ENCODE assay signal across 5 fruit fly cellular contexts in the genomic region with DNA sequence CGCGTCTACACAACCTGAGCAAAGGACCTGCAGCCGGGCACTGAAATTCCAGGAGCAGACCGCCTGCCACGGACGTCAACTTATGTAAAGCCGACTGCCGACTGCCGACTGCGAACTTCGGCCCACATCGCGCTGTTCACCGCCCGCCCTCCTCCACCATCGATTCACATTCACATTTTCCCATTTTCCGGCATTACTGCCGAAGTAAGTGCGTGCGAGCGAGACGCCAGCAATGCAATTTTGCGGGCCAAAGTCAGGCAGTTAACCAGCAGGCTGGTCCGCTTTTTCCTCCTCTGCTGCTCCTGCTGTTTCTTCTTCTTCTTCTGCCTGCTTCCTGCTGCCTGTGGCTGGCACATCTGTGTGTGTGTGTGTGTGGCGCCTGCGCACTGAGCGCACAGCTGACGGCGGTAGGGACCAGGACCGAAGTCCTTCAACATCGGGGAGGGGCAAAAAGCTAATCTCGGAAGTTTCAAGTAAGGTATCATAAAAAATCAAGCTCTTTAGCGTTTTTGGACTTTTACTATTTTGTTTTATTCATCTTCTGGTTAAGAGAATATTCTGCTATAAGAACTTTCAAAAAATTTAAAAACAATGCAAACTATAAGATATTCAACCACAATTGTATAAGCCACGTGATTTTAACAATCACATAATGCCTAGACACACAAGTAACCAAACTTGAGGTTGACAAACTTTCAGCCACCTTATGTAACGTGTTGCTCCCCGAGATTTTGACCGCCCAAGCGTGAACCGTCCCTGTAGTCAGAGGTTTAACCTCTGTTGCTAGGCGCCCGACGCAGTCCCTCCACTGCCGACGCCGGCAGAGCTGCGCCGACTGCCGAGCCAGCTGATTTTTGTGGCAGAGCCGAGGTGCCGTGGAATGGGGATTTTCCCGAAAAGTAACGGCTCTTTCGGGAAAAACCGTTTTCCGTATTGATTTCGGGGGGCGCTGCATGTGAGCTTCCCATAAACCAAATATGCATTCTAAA.
A peak's percentile ranks its signal among the peaks of the same experiment; 100 is the strongest.
TF ChIP-seq lines count a peak whose summit lies in the region.

No protein-coding gene starts in this region.

TF ChIP-seq in whole organism, adult, 20 proteins besides CTCF, POLR2A, EP300 and RAD21 (continued from another document):
- TF ChIP-seq CG1620 (GFP tag; optimal IDR thresholded peaks at IDR 0.05; lab: Kevin White, UChicago), result no peak
- TF ChIP-seq pad (GFP tag; optimal IDR thresholded peaks at IDR 0.05; lab: Kevin White, UChicago), result no peak
- peak; percentile 43 for TF ChIP-seq Clk (GFP tag; optimal IDR thresholded peaks at IDR 0.05; lab: Kevin White, UChicago)
- TF ChIP-seq cic (GFP tag; optimal IDR thresholded peaks at IDR 0.05; lab: Kevin White, UChicago), result no peak

TF ChIP-seq in whole organism, embryonic, 481 proteins besides CTCF, POLR2A, EP300 and RAD21 (continued from another document and continues in another):
- TF ChIP-seq Hmx (GFP tag; optimal IDR thresholded peaks at IDR 0.05; lab: Kevin White, UChicago) (peak; percentile 45), vvl (GFP tag; IDR thresholded peaks at IDR 0.05; lab: Robert Waterston, UW) (no peak), knrl (GFP tag; IDR thresholded peaks at IDR 0.05; lab: Robert Waterston, UW; ENCODE audit: partially characterized antibody) (peak; percentile 37; the same call in 2 of the 3 replicates), CG1602 (GFP tag; optimal IDR thresholded peaks at IDR 0.05; lab: Kevin White, UChicago) (peak; percentile 38), CG13894 (tag; optimal IDR thresholded peaks at IDR 0.05; lab: Kevin White, UChicago) (peak; percentile 59), Bteb2 (GFP tag; optimal IDR thresholded peaks at IDR 0.05; lab: Kevin White, UChicago) (peak; percentile 10), stwl (tag; optimal IDR thresholded peaks at IDR 0.05; lab: Kevin White, UChicago) (no peak), B-H1 (GFP tag; IDR thresholded peaks at IDR 0.05; lab: Robert Waterston, UW) (no peak), btn (GFP tag; optimal IDR thresholded peaks at IDR 0.05; lab: Kevin White, UChicago) (no peak), hbn (GFP tag; IDR thresholded peaks at IDR 0.05; lab: Robert Waterston, UW; ENCODE audit: partially characterized antibody) (no peak), nau (GFP tag; optimal IDR thresholded peaks at IDR 0.05; lab: Kevin White, UChicago) (peak; percentile 34), prd (optimal IDR thresholded peaks at IDR 0.05; lab: Kevin White, UChicago) (no peak), prd (GFP tag; IDR thresholded peaks at IDR 0.05; lab: Robert Waterston, UW) (no peak), CG12391 (tag; optimal IDR thresholded peaks at IDR 0.05; lab: Kevin White, UChicago) (peak; percentile 45), CG10209 (GFP tag; optimal IDR thresholded peaks at IDR 0.05; lab: Kevin White, UChicago) (peak; percentile 67), NC2β (GFP tag; optimal IDR thresholded peaks at IDR 0.05; lab: Kevin White, UChicago) (no peak), CHES-1-like (GFP tag; optimal IDR thresholded peaks at IDR 0.05; lab: Kevin White, UChicago) (peak; percentile 27), CG11398 (GFP tag; optimal IDR thresholded peaks at IDR 0.05; lab: Kevin White, UChicago) (peak; percentile 23), CG2120 (GFP tag; optimal IDR thresholded peaks at IDR 0.05; lab: Kevin White, UChicago) (peak; percentile 82), Ssrp (tag; optimal IDR thresholded peaks at IDR 0.05; lab: Kevin White, UChicago) (peak; percentile 27), ttk (GFP tag; IDR thresholded peaks at IDR 0.05; lab: Robert Waterston, UW) (0 out of 2 replicates have a peak, but pooled peaks have one; percentile 35), br (optimal IDR thresholded peaks at IDR 0.05; lab: Kevin White, UChicago) (no peak), CG7745 (tag; optimal IDR thresholded peaks at IDR 0.05; lab: Kevin White, UChicago) (no peak), Nf-YC (tag; optimal IDR thresholded peaks at IDR 0.05; lab: Kevin White, UChicago) (peak; percentile 23), CG9797 (GFP tag; optimal IDR thresholded peaks at IDR 0.05; lab: Kevin White, UChicago) (no peak), Fer1 (GFP tag; optimal IDR thresholded peaks at IDR 0.05; lab: Kevin White, UChicago) (peak; percentile 11), bsh (GFP tag; optimal IDR thresholded peaks at IDR 0.05; lab: Kevin White, UChicago) (peak in 1 of 2 experiments; percentile 44), Dip3 (GFP tag; optimal IDR thresholded peaks at IDR 0.05; lab: Kevin White, UChicago) (peak; percentile 33)

TF ChIP-seq in whole organism, prepupa, 60 proteins besides CTCF, POLR2A, EP300 and RAD21 (continued from another document and continues in another):
- TF ChIP-seq OdsH (GFP tag; optimal IDR thresholded peaks at IDR 0.05; lab: Kevin White, UChicago) (peak; percentile 84), Hr38 (GFP tag; optimal IDR thresholded peaks at IDR 0.05; lab: Kevin White, UChicago) (no peak), CG11902 (GFP tag; optimal IDR thresholded peaks at IDR 0.05; lab: Kevin White, UChicago) (peak; percentile 95), acj6 (GFP tag; optimal IDR thresholded peaks at IDR 0.05; lab: Kevin White, UChicago) (peak; percentile 76), cyc (GFP tag; optimal IDR thresholded peaks at IDR 0.05; lab: Kevin White, UChicago) (peak; percentile 85), CG16779 (tag; optimal IDR thresholded peaks at IDR 0.05; lab: Kevin White, UChicago) (peak; percentile 41), CG7368 (GFP tag; optimal IDR thresholded peaks at IDR 0.05; lab: Kevin White, UChicago) (peak; percentile 45), CG9139 (GFP tag; optimal IDR thresholded peaks at IDR 0.05; lab: Kevin White, UChicago) (peak; percentile 55), Sox15 (GFP tag; optimal IDR thresholded peaks at IDR 0.05; lab: Kevin White, UChicago) (peak; percentile 73), CG6854 (GFP tag; optimal IDR thresholded peaks at IDR 0.05; lab: Kevin White, UChicago) (peak; percentile 44), CG11294 (GFP tag; IDR thresholded peaks at IDR 0.05; lab: Robert Waterston, UW) (peak; percentile 45; the same call in 1 of the 2 replicates), spab (GFP tag; optimal IDR thresholded peaks at IDR 0.05; lab: Kevin White, UChicago) (peak; percentile 85), Sox14 (GFP tag; optimal IDR thresholded peaks at IDR 0.05; lab: Kevin White, UChicago) (peak; percentile 84), Hr4 (GFP tag; optimal IDR thresholded peaks at IDR 0.05; lab: Kevin White, UChicago) (peak; percentile 80), Smox (GFP tag; optimal IDR thresholded peaks at IDR 0.05; lab: Kevin White, UChicago) (peak; percentile 82), net (GFP tag; optimal IDR thresholded peaks at IDR 0.05; lab: Kevin White, UChicago) (peak; percentile 55), CG4318 (GFP tag; optimal IDR thresholded peaks at IDR 0.05; lab: Kevin White, UChicago) (peak; percentile 69), CG3919 (GFP tag; optimal IDR thresholded peaks at IDR 0.05; lab: Kevin White, UChicago) (peak; percentile 82), fd85E (GFP tag; optimal IDR thresholded peaks at IDR 0.05; lab: Kevin White, UChicago) (no peak), achi (GFP tag; optimal IDR thresholded peaks at IDR 0.05; lab: Kevin White, UChicago) (peak; percentile 80), eg (GFP tag; IDR thresholded peaks at IDR 0.05; lab: Robert Waterston, UW) (peak; percentile 40; the same call in 1 of the 3 replicates), ss (GFP tag; optimal IDR thresholded peaks at IDR 0.05; lab: Kevin White, UChicago) (peak; percentile 54 to 72), Eip93F (GFP tag; optimal IDR thresholded peaks at IDR 0.05; lab: Kevin White, UChicago) (no peak), Eip75B (GFP tag; optimal IDR thresholded peaks at IDR 0.05; lab: Kevin White, UChicago) (peak; percentile 85), Ets96B (tag; optimal IDR thresholded peaks at IDR 0.05; lab: Kevin White, UChicago) (peak; percentile 67), dac (GFP tag; optimal IDR thresholded peaks at IDR 0.05; lab: Kevin White, UChicago) (peak; percentile 2), lz (GFP tag; optimal IDR thresholded peaks at IDR 0.05; lab: Kevin White, UChicago) (peak; percentile 85), CG11762 (GFP tag; optimal IDR thresholded peaks at IDR 0.05; lab: Kevin White, UChicago; ENCODE audit: insufficient read depth) (peak; percentile 64), CG31627 (GFP tag; optimal IDR thresholded peaks at IDR 0.05; lab: Kevin White, UChicago) (peak; percentile 84)

TF ChIP-seq in whole organism, pupa, 21 proteins besides CTCF, POLR2A, EP300 and RAD21 (continued from another document):
- peak; percentile 79 for TF ChIP-seq Pif1A (GFP tag; optimal IDR thresholded peaks at IDR 0.05; lab: Kevin White, UChicago)

TF ChIP-seq in whole organism, wandering third instar larva, 38 proteins besides CTCF, POLR2A, EP300 and RAD21 (continued from another document):
- peak; percentile 53 for TF ChIP-seq tai (GFP tag; optimal IDR thresholded peaks at IDR 0.05; lab: Kevin White, UChicago)
- TF ChIP-seq ey (GFP tag; optimal IDR thresholded peaks at IDR 0.05; lab: Kevin White, UChicago), result peak; percentile 75
- TF ChIP-seq woc (GFP tag; optimal IDR thresholded peaks at IDR 0.05; lab: Kevin White, UChicago), result peak; percentile 73
- TF ChIP-seq brk (GFP tag; optimal IDR thresholded peaks at IDR 0.05; lab: Kevin White, UChicago), result no peak
- no peak for TF ChIP-seq Mio (GFP tag; optimal IDR thresholded peaks at IDR 0.05; lab: Kevin White, UChicago)
- peak; percentile 84 for TF ChIP-seq fru (GFP tag; optimal IDR thresholded peaks at IDR 0.05; lab: Kevin White, UChicago)
- TF ChIP-seq Dfd (GFP tag; optimal IDR thresholded peaks at IDR 0.05; lab: Kevin White, UChicago), result no peak
- TF ChIP-seq dmrt93B (GFP tag; optimal IDR thresholded peaks at IDR 0.05; lab: Kevin White, UChicago), result peak; percentile 78
- TF ChIP-seq Hr83 (GFP tag; optimal IDR thresholded peaks at IDR 0.05; lab: Kevin White, UChicago; ENCODE audit: poor library complexity, severe bottlenecking), result no peak
- TF ChIP-seq OdsH (GFP tag; optimal IDR thresholded peaks at IDR 0.05; lab: Kevin White, UChicago), result peak; percentile 66
- TF ChIP-seq CrebA (GFP tag; optimal IDR thresholded peaks at IDR 0.05; lab: Kevin White, UChicago; ENCODE audit: borderline replicate concordance), result no peak
- peak; percentile 81 for TF ChIP-seq h (GFP tag; optimal IDR thresholded peaks at IDR 0.05; lab: Kevin White, UChicago)
- peak; percentile 74 for TF ChIP-seq HLH106 (tag; optimal IDR thresholded peaks at IDR 0.05; lab: Kevin White, UChicago)
- no peak for TF ChIP-seq GATAd (GFP tag; optimal IDR thresholded peaks at IDR 0.05; lab: Kevin White, UChicago)
- TF ChIP-seq br (GFP tag; optimal IDR thresholded peaks at IDR 0.05; lab: Kevin White, UChicago), result peak; percentile 69
- peak; percentile 47 for TF ChIP-seq CG9705 (GFP tag; optimal IDR thresholded peaks at IDR 0.05; lab: Kevin White, UChicago)
- TF ChIP-seq lola (GFP tag; optimal IDR thresholded peaks at IDR 0.05; lab: Kevin White, UChicago), result no peak
- TF ChIP-seq sv (GFP tag; optimal IDR thresholded peaks at IDR 0.05; lab: Kevin White, UChicago), result peak; percentile 26
- no peak for TF ChIP-seq Abd-B (GFP tag; optimal IDR thresholded peaks at IDR 0.05; lab: Kevin White, UChicago)
- TF ChIP-seq rgr (GFP tag; optimal IDR thresholded peaks at IDR 0.05; lab: Kevin White, UChicago), result peak; percentile 61
